Worm (Caenorhabditis elegans) whole organism, L3 larva: ENCODE measurements around the gene pph-5.

Source experiments
- aly-2 ChIP-seq: fragments of 150-350 bp; optimal IDR thresholded peaks from 2 replicates; lab custom pipeline; 2014; ENCODE audit warnings: missing biosample characterization, missing genetic modification characterization
- nhr-28 ChIP-seq: fragments of 150-350 bp; optimal IDR thresholded peaks from 2 replicates; lab custom pipeline; 2014; ENCODE audit warnings: missing biosample characterization, missing genetic modification characterization

ce11 chrV:19205450-19205849, 15.1 kb downstream of the pph-5 start:
- TF ChIP-seq aly-2 (no peak), nhr-28 (tag; lab: Kevin White, UChicago) (no peak)
